Worm (Caenorhabditis elegans): ENCODE data around the gene srsx-13.

DNA sequence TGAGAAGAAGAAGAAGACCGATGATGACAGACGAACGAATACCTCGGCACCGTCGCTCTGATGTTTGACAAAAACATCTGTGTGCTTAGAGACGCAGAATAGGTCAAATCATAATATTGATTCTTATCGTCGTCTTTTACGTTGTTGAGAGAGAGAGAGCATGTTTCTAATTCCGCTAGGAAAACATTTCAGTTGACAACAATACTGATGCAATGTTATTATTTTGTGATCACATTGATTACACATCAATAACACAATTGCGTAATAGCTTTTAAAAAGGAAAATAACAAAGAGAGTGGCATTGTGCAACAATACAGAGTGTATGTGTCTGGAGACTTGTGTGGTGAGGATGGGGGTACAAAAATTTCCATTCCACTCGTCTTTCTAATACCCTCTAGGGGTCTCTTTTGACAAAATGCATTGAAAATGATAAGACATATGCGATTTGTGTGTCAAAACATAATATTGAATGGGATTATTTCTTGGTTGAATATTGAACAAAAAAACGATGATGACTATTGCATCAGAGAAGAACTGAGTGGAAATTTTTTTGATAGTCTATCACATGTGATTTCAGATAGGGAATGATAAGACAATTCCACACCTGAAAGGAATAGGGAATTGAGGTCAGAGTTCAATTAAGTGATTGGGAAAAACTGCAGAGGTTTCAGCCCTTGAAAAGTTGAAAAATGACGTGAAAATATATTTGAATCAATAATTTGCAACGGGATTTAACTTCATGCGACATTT is 18.1 kb downstream of the srsx-13 start:
- no peak for TF ChIP-seq ceh-13 (GFP tag; optimal IDR thresholded peaks at IDR 0.05)
- TF ChIP-seq ama-1 (optimal IDR thresholded peaks at IDR 0.05) = no peak
- TF ChIP-seq ets-7 (tag; optimal IDR thresholded peaks at IDR 0.05) = no peak
- no peak for TF ChIP-seq hmbx-1 (tag; optimal IDR thresholded peaks at IDR 0.05)
- no peak for TF ChIP-seq flt-1 (GFP tag; IDR thresholded peaks at IDR 0.05)
- no peak for TF ChIP-seq tra-4 (tag; optimal IDR thresholded peaks at IDR 0.05)
- TF ChIP-seq aly-1 (tag; optimal IDR thresholded peaks at IDR 0.05) = no peak
- TF ChIP-seq tbx-37 (GFP tag; conservative IDR thresholded peaks at IDR 0.05) = no peak
- TF ChIP-seq tbx-11 (GFP tag; IDR thresholded peaks at IDR 0.05) = no peak
- no peak for TF ChIP-seq pes-1 (GFP tag; IDR thresholded peaks at IDR 0.05)
- no peak for TF ChIP-seq hnd-1 (tag; optimal IDR thresholded peaks at IDR 0.05)
- no peak for TF ChIP-seq sea-1 (GFP tag; conservative IDR thresholded peaks at IDR 0.05)
- TF ChIP-seq B0310.2 (tag; optimal IDR thresholded peaks at IDR 0.05) = no peak
